Worm (Caenorhabditis elegans) whole organism, L3 larva: ENCODE results near the gene Y39B6A.69.

ENCODE experiments used
- R02D3.7 ChIP-seq: fragments of 150-350 bp; optimal IDR thresholded peaks from 2 replicates; lab custom pipeline; 2014; ENCODE audit warnings: missing biosample characterization, missing genetic modification characterization
- ama-1 ChIP-seq: fragments of 150-350 bp; optimal IDR thresholded peaks from 2 replicates; lab custom pipeline; 2018
- ceh-16 ChIP-seq: sonication (generic microtip); optimal IDR thresholded peaks from 2 replicates; lab custom pipeline; 2017; ENCODE audit warnings: missing biosample characterization, missing genetic modification characterization
- ceh-28 ChIP-seq: fragments of 150-350 bp; optimal IDR thresholded peaks from 2 replicates; lab custom pipeline; 2014; ENCODE audit warnings: missing biosample characterization, missing genetic modification reagents, missing genetic modification characterization
- ceh-82 ChIP-seq: fragments of 150-350 bp; optimal IDR thresholded peaks from 2 replicates; lab custom pipeline; 2014; ENCODE audit warnings: missing biosample characterization, missing genetic modification characterization
- ceh-9 ChIP-seq: sonication (generic microtip); optimal IDR thresholded peaks from 2 replicates; lab custom pipeline; 2018; ENCODE audit warnings: missing biosample characterization, missing genetic modification characterization
- daf-12 ChIP-seq: fragments of 150-350 bp; optimal IDR thresholded peaks from 2 replicates; lab custom pipeline; 2014; ENCODE audit warnings: missing biosample characterization, missing genetic modification reagents, missing genetic modification characterization
- egl-27 ChIP-seq: sonication (generic microtip); optimal IDR thresholded peaks from 4 replicates; lab custom pipeline; 2017; ENCODE audit warnings: missing biosample characterization, missing genetic modification reagents, missing genetic modification characterization
- elt-1 ChIP-seq: fragments of 150-350 bp; optimal IDR thresholded peaks from 2 replicates; lab custom pipeline; 2014; ENCODE audit warnings: missing biosample characterization, missing genetic modification characterization
- elt-2 ChIP-seq: sonication (generic microtip); optimal IDR thresholded peaks from 2 replicates; lab custom pipeline; 2016; ENCODE audit warnings: missing genetic modification reagents, mild to moderate bottlenecking, missing genetic modification characterization, missing compliant biosample characterization
- elt-3 ChIP-seq, 3 experiments: fragments of 150-350 bp in 1 of 3; sonication (generic microtip) in 2 of 3; optimal IDR thresholded peaks; 2 replicates in 2 of 3; 4 replicates in 1 of 3; lab custom pipeline; 2014 to 2017; ENCODE audit warnings: missing biosample characterization in 3 of 3, missing genetic modification characterization in 3 of 3
- fkh-2 ChIP-seq: fragments of 150-350 bp; optimal IDR thresholded peaks from 2 replicates; lab custom pipeline; 2014; ENCODE audit warnings: missing biosample characterization, missing genetic modification reagents, missing genetic modification characterization
- fos-1 ChIP-seq: fragments of 150-350 bp; optimal IDR thresholded peaks from 2 replicates; lab custom pipeline; 2014; ENCODE audit warnings: missing biosample characterization, missing genetic modification characterization
- hmg-11 ChIP-seq: sonication (generic microtip); optimal IDR thresholded peaks from 2 replicates; lab custom pipeline; 2016; ENCODE audit warnings: missing genetic modification characterization, missing compliant biosample characterization
- lin-15B ChIP-seq: fragments of 150-350 bp; optimal IDR thresholded peaks from 2 replicates; lab custom pipeline; 2014; ENCODE audit warnings: missing biosample characterization, missing genetic modification characterization
- lin-39 ChIP-seq: fragments of 150-350 bp; optimal IDR thresholded peaks from 2 replicates; lab custom pipeline; 2018; ENCODE audit warnings: missing biosample characterization, missing genetic modification reagents, missing genetic modification characterization
- mml-1 ChIP-seq: fragments of 150-350 bp; sonication (generic microtip); optimal IDR thresholded peaks from 3 replicates; lab custom pipeline; 2014; ENCODE audit warnings: missing biosample characterization, missing genetic modification characterization
- nfya-1 ChIP-seq: sonication (generic microtip); optimal IDR thresholded peaks from 2 replicates; lab custom pipeline; 2017; ENCODE audit warnings: missing genetic modification characterization, mild to moderate bottlenecking, missing compliant biosample characterization, antibody characterized with exemption, moderate library complexity; ENCODE audit not compliant: insufficient read depth
- nhr-11 ChIP-seq: fragments of 150-350 bp; optimal IDR thresholded peaks from 2 replicates; lab custom pipeline; 2014; ENCODE audit warnings: missing biosample characterization, missing genetic modification characterization
- nhr-12 ChIP-seq: fragments of 150-350 bp; optimal IDR thresholded peaks from 2 replicates; lab custom pipeline; 2014; ENCODE audit warnings: missing biosample characterization, missing genetic modification characterization
- nhr-23 ChIP-seq: fragments of 150-350 bp; optimal IDR thresholded peaks from 2 replicates; lab custom pipeline; 2014; ENCODE audit warnings: missing biosample characterization, missing genetic modification reagents, missing genetic modification characterization
- nhr-43 ChIP-seq: sonication (generic microtip); optimal IDR thresholded peaks from 2 replicates; lab custom pipeline; 2016; ENCODE audit warnings: mild to moderate bottlenecking, missing genetic modification characterization, missing compliant biosample characterization; ENCODE audit not compliant: poor library complexity, severe bottlenecking
- nhr-77 ChIP-seq: fragments of 150-350 bp; optimal IDR thresholded peaks from 2 replicates; lab custom pipeline; 2014; ENCODE audit warnings: missing biosample characterization, missing genetic modification characterization
- pha-4 ChIP-seq: fragments of 150-350 bp; optimal IDR thresholded peaks from 2 replicates; lab custom pipeline; 2014; ENCODE audit warnings: missing biosample characterization, missing genetic modification reagents, missing genetic modification characterization
- pqm-1 ChIP-seq: fragments of 150-350 bp; optimal IDR thresholded peaks from 2 replicates; lab custom pipeline; 2017; ENCODE audit warnings: missing biosample characterization, missing genetic modification characterization, inconsistent platforms
- sea-2 ChIP-seq: fragments of 150-350 bp; sonication (generic microtip); optimal IDR thresholded peaks from 4 replicates; lab custom pipeline; 2014; ENCODE audit warnings: missing biosample characterization, missing genetic modification reagents, missing genetic modification characterization
- skn-1 ChIP-seq: fragments of 150-350 bp; optimal IDR thresholded peaks from 2 replicates; lab custom pipeline; 2014; ENCODE audit warnings: missing biosample characterization, missing genetic modification characterization
- tbx-2 ChIP-seq: sonication (generic microtip); optimal IDR thresholded peaks from 2 replicates; lab custom pipeline; 2016; ENCODE audit warnings: mild to moderate bottlenecking, missing genetic modification characterization, missing compliant biosample characterization
- unc-62 ChIP-seq: fragments of 150-350 bp; sonication (generic microtip); optimal IDR thresholded peaks from 4 replicates; lab custom pipeline; 2014; ENCODE audit warnings: missing biosample characterization, missing genetic modification reagents, missing genetic modification characterization

Gene Y39B6A.69

ce11 chrV:19158664-19159063 lies 6.4 kb upstream of the Y39B6A.69 start, which contains the start of gene Y39B6A.5 (continued):
- TF ChIP-seq elt-2 = peak; percentile 100
- peak; percentile 100 for TF ChIP-seq pha-4 (tag; lab: Kevin White, UChicago)
- peak; percentile 69 for TF ChIP-seq fos-1 (tag; lab: Kevin White, UChicago)
- no peak for TF ChIP-seq nhr-77 (tag; lab: Kevin White, UChicago)
- no peak for TF ChIP-seq sea-2 (GFP tag; lab: Kevin White, UChicago)
- no peak for TF ChIP-seq tbx-2 (tag; lab: Kevin White, UChicago)
- TF ChIP-seq, all 47 proteins: peak for 10

DNA sequence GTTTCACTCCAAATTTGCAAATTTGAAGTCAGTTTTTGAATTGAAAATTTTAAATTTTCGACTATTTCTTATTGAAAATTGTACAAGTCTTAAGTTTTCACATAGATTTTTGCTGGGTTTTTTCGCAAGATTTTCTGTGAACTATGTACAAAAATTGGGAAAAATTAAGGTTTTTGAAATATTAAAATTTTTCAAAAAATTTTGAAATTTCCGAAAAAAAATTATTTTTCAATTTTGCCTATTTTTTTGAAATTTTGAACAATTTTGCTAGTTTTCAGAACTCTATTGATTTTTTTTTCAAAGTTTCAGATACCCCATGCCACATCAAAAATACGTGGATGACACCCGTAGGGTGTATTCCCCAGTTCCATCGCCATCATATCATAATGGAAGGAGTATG lies 1.6 kb upstream of the Y39B6A.69 start, which contains the start of gene tsp-13:
Gene tsp-13 (plus strand): TSS at position 301 of the 400 bp plus-strand sequence.
- no peak for TF ChIP-seq ceh-28
- no peak for TF ChIP-seq mml-1 (tag; lab: Kevin White, UChicago)

DNA sequence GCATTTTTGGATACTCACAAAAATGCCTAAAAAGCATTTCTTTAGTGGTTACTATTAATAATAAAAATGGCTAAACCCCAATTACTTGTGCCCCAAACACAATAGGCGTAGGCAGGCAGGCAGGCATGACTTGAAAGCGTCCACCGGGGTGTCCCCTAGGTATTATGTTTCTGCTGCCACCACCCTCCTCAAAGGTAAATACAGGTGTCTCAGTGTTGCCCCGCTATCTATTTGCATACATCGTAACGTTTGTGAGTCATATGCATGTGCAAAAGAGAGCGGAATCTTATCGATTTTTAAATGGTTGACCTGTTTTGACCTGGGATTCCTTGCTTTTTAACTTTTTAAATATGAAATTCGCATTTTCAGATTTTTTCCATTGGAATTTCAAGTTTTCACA lies 1.0 kb upstream of the Y39B6A.69 start:
- peak; percentile 46 for TF ChIP-seq pha-4 (tag; lab: Kevin White, UChicago)
- TF ChIP-seq unc-62 (GFP tag; lab: Kevin White, UChicago) = no peak
- no peak for TF ChIP-seq nfya-1 (tag; lab: Kevin White, UChicago)

DNA sequence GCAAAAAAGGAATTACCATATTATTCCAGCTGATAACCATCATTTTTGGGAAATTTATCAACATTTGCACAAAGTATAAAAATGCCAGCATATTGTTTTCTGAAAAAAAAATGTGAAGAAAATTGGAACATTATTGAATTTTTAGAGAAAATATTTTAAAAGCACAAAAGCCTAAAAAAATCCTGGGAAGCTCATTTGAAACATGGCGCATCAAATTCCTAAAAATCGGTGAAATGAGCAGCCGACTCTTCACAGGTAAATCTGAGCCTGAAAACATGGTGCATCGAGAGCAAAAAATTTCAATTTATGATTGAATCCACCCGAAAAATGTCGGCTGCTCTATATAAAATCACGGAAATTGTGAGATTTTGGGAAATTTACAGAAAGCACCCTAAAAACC lies 3.2 kb downstream of the Y39B6A.69 start, which contains the start of gene Y39B6A.7:
Gene Y39B6A.7 (minus strand): TSS at position 101 of the 400 bp plus-strand sequence.
- TF ChIP-seq nhr-11 (no peak), nhr-12 (tag; lab: Kevin White, UChicago) (no peak), nhr-23 (tag; lab: Kevin White, UChicago) (no peak), ceh-28 (no peak), ceh-16 (tag; lab: Kevin White, UChicago) (no peak), nhr-43 (no peak), egl-27 (tag; lab: Kevin White, UChicago) (no peak), elt-1 (tag; lab: Kevin White, UChicago) (no peak)

DNA sequence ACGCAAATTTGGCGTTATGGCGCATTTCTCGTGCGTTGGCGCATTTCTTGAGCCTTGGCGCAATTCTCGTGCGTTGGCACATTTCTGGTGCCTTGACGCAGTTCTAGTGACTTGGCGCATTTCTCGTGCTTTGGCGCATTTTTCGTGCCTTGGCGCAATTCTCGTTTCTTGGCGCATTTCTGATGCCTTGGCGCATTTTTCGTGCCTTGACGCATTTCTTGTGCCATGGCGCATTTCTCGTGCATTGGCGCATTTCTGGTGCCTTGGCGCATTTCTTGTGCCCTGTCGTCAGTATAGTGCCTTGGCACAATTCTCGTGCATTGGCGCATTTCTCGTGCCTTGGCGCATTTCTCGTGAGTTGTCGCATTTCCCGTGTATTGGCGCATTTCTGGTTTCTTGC lies 3.9 kb downstream of the Y39B6A.69 start:
- TF ChIP-seq sea-2 (GFP tag; lab: Kevin White, UChicago) (no peak), ceh-9 (tag; lab: Kevin White, UChicago) (no peak), fkh-2 (tag; lab: Kevin White, UChicago) (no peak), elt-3 (tag; optimal IDR thresholded peaks at IDR 0.05; lab: Kevin White, UChicago) (no peak), skn-1 (no peak), lin-15B (tag; lab: Kevin White, UChicago) (no peak), R02D3.7 (tag; lab: Kevin White, UChicago) (no peak)
- TF ChIP-seq, all 47 proteins: peak for 0

ce11 chrV:19142595-19142994 lies 9.6 kb downstream of the Y39B6A.69 start:
- no peak for TF ChIP-seq ama-1
- TF ChIP-seq hmg-11 (tag; lab: Kevin White, UChicago) = peak; percentile 52

- TF ChIP-seq pqm-1 = no peak
- no peak for TF ChIP-seq fkh-2 (tag; lab: Kevin White, UChicago)
- no peak for TF ChIP-seq skn-1
- TF ChIP-seq elt-2 = no peak
- TF ChIP-seq ceh-9 (tag; lab: Kevin White, UChicago) = no peak
- TF ChIP-seq, all 47 proteins: peak for 0
Observed at ce11 chrV:19140495-19140894, 11.7 kb downstream of the Y39B6A.69 start, which contains the start of gene cpg-23. Gene cpg-23, plus strand, starts transcription at chrV:19140795.

DNA sequence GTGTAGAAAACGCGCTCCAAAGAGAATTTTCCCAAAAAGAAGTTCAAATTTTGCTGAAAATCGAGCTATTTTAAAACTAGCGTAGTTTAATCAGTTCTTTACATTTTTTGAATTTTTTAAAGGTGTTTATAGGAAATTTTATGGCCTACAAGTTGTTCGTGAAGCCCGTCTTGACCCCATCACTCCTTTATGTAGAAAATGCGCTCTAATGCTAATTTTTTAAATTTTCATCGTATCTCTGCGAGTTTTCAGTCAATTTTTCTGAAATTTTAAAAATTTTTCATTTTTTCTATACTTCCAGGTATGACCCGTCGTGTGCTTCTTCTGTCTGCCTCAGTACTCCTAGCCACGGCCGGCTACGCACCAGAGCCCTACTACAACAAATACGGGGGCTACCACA lies 16.0 kb downstream of the Y39B6A.69 start, which contains the start of gene Y39B6A.9:
Gene Y39B6A.9 (plus strand): TSS at position 301 of the 400 bp plus-strand sequence.
- no peak for TF ChIP-seq tbx-2 (tag; lab: Kevin White, UChicago)
- no peak for TF ChIP-seq pqm-1
- no peak for TF ChIP-seq lin-39 (tag; lab: Kevin White, UChicago)
- TF ChIP-seq daf-12 (tag; lab: Kevin White, UChicago) = no peak
- TF ChIP-seq ceh-82 (tag; lab: Kevin White, UChicago) = no peak
